Worm (Caenorhabditis elegans) whole organism, L4 larva: ENCODE measurements around the gene M05D6.5.

Source experiments
- nhr-25 ChIP-seq: sonication (generic microtip); optimal IDR thresholded peaks from 2 replicates; lab custom pipeline; 2017; ENCODE audit warnings: missing genetic modification characterization, mild to moderate bottlenecking, missing compliant biosample characterization, antibody characterized with exemption, moderate library complexity, borderline replicate concordance; ENCODE audit not compliant: insufficient read depth
- skn-1 ChIP-seq: fragments of 150-350 bp; optimal IDR thresholded peaks from 2 replicates; lab custom pipeline; 2014; ENCODE audit warnings: missing biosample characterization, missing genetic modification characterization
- unc-62 ChIP-seq, 3 experiments: fragments of 150-350 bp in 1 of 3; sonication (generic microtip); optimal IDR thresholded peaks in 2 of 3; peaks in 1 of 3; 1 replicate in 1 of 3; 2 replicates in 2 of 3; lab custom pipeline; 2014 to 2017; ENCODE audit warnings: missing biosample characterization in 3 of 3, missing genetic modification characterization in 3 of 3, missing genetic modification reagents in 3 of 3, missing genotype in 1 of 3

DNA sequence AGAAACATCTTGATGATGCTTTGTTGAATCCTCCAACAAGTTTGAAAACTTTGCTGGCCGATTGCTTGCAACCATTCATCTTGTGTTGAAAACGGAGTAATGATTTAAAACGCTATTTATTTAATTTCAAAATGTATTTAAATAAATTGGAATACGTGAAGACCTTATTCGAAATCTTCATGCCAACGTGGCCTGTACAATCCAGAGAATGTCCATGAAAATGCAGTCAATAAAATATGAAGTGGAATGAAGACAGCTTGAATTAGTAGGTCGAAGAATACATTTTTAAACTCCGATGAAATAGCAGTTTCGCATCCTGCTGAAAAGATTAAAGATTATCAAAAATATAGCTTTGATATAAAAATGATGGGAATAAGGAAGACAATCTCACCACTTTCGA is 27.5 kb downstream of the M05D6.5 start, which contains the start of gene F22B5.5:
- TF ChIP-seq unc-62 (GFP tag; optimal IDR thresholded peaks at IDR 0.05 in 1 of 2; lab: Kevin White, UChicago) (no peak), unc-62 (tag; optimal IDR thresholded peaks at IDR 0.05; lab: Kevin White, UChicago) (no peak), nhr-25 (no peak), skn-1 (no peak)
